Fruit fly (Drosophila melanogaster) whole organism, embryonic: Measurements from ENCODE around the gene CG12147.

Experiments
- Abd-B ChIP-seq: fragments of 200-800 bp; sonication (Bioruptor generic); optimal IDR thresholded peaks from 2 replicates; lab custom pipeline; 2018; ENCODE audit warnings: missing biosample characterization, mild to moderate bottlenecking, missing genetic modification characterization, moderate library complexity
- Ada2b ChIP-seq: fragments of 200-800 bp; sonication (Bioruptor generic); IDR thresholded peaks from 2 replicates; pipeline ENCODE4 v1.3.6; 2022; ENCODE audit warnings: missing biosample characterization, missing genetic modification characterization
- Bdp1 ChIP-seq: fragments of 200-800 bp; sonication (Bioruptor generic); optimal IDR thresholded peaks from 3 replicates; lab custom pipeline; 2016; ENCODE audit warnings: missing biosample characterization, missing genetic modification characterization
- CG11085 ChIP-seq: fragments of 200-800 bp; sonication (Bioruptor generic); IDR thresholded peaks from 2 replicates; pipeline ENCODE4 v1.3.6; 2022; ENCODE audit warnings: missing biosample characterization, missing genetic modification characterization
- CG13287 ChIP-seq: fragments of 200-800 bp; sonication (Bioruptor generic); IDR thresholded peaks from 2 replicates; pipeline ENCODE4 v1.3.6; 2022; ENCODE audit warnings: missing biosample characterization, missing genetic modification characterization; ENCODE audit not compliant: partially characterized antibody
- CG14710 ChIP-seq: fragments of 200-800 bp; sonication (Bioruptor generic); optimal IDR thresholded peaks from 3 replicates; lab custom pipeline; 2019; ENCODE audit warnings: missing biosample characterization, mild to moderate bottlenecking, missing genetic modification characterization, moderate library complexity
- CG15514 ChIP-seq: fragments of 200-800 bp; sonication (Bioruptor generic); optimal IDR thresholded peaks from 3 replicates; lab custom pipeline; 2017; ENCODE audit warnings: missing biosample characterization, missing genetic modification characterization, mild to moderate bottlenecking, moderate library complexity, missing genetic modification reagents
- CG17361 ChIP-seq: fragments of 200-800 bp; sonication (Bioruptor generic); IDR thresholded peaks from 3 replicates; pipeline ENCODE4 v1.3.6; 2022; ENCODE audit warnings: missing biosample characterization, missing genetic modification characterization
- CG31365 ChIP-seq: fragments of 200-800 bp; sonication (Bioruptor generic); optimal IDR thresholded peaks from 2 replicates; lab custom pipeline; 2018; ENCODE audit warnings: missing biosample characterization, mild to moderate bottlenecking, missing genetic modification characterization
- CG32772 ChIP-seq: fragments of 200-800 bp; sonication (Bioruptor generic); IDR thresholded peaks from 2 replicates; pipeline ENCODE4 v1.3.6; 2022; ENCODE audit warnings: missing biosample characterization, missing genetic modification characterization
- CG3847 ChIP-seq: fragments of 200-800 bp; sonication (Bioruptor generic); IDR thresholded peaks from 2 replicates; pipeline ENCODE4 v1.3.6; 2022; ENCODE audit warnings: missing biosample characterization, missing genetic modification characterization
- CG3995 ChIP-seq: fragments of 200-800 bp; sonication (Bioruptor generic); optimal IDR thresholded peaks from 3 replicates; lab custom pipeline; 2016; ENCODE audit warnings: missing biosample characterization, missing genetic modification characterization
- CG43689 ChIP-seq: fragments of 200-800 bp; sonication (Bioruptor generic); IDR thresholded peaks from 2 replicates; pipeline ENCODE4 v1.3.6; 2022; ENCODE audit warnings: missing biosample characterization, missing genetic modification characterization
- CG4854 ChIP-seq: fragments of 200-800 bp; sonication (Bioruptor generic); optimal IDR thresholded peaks from 2 replicates; lab custom pipeline; 2016; ENCODE audit warnings: missing biosample characterization, missing genetic modification characterization, inconsistent platforms
- CG5953 ChIP-seq: fragments of 200-800 bp; sonication (Bioruptor generic); IDR thresholded peaks from 2 replicates; pipeline ENCODE4 v1.3.6; 2022; ENCODE audit warnings: missing biosample characterization, missing genetic modification characterization
- CG7839 ChIP-seq: fragments of 200-800 bp; sonication (Bioruptor generic); optimal IDR thresholded peaks from 3 replicates; lab custom pipeline; 2018; ENCODE audit warnings: missing biosample characterization, mild to moderate bottlenecking, missing genetic modification characterization, moderate library complexity
- CG8924 ChIP-seq: fragments of 200-800 bp; optimal IDR thresholded peaks from 3 replicates; lab custom pipeline; 2019; ENCODE audit warnings: missing biosample characterization, mild to moderate bottlenecking, missing genetic modification characterization, moderate library complexity
- CG9609 ChIP-seq: fragments of 200-800 bp; sonication (Bioruptor generic); optimal IDR thresholded peaks from 3 replicates; lab custom pipeline; 2016; ENCODE audit warnings: missing biosample characterization, missing genetic modification characterization
- Deaf1 ChIP-seq: fragments of 200-800 bp; optimal IDR thresholded peaks from 3 replicates; lab custom pipeline; 2019; ENCODE audit warnings: missing biosample characterization, mild to moderate bottlenecking, missing genetic modification characterization, moderate library complexity
- Dref ChIP-seq: fragments of 200-800 bp; sonication (Bioruptor generic); IDR thresholded peaks from 2 replicates; pipeline ENCODE4 v1.3.6; 2022; ENCODE audit warnings: missing biosample characterization, missing genetic modification characterization
- Eip74EF ChIP-seq, 2 experiments: fragments of 200-800 bp in 1 of 2; fragments of >200 bp in 1 of 2; sonication (Bioruptor generic) in 1 of 2; optimal IDR thresholded peaks; 2 replicates each; lab custom pipeline; 2017 to 2019; ENCODE audit warnings: missing biosample characterization in 2 of 2, missing genetic modification characterization in 2 of 2, mild to moderate bottlenecking in 1 of 2, moderate library complexity in 1 of 2
- H2.0 ChIP-seq: fragments of 200-800 bp; sonication (Bioruptor generic); IDR thresholded peaks from 2 replicates; pipeline ENCODE4 v1.3.6; 2022; ENCODE audit warnings: missing biosample characterization, missing genetic modification characterization
- Meics ChIP-seq: fragments of 200-800 bp; sonication (Bioruptor generic); optimal IDR thresholded peaks from 2 replicates; lab custom pipeline; 2017; ENCODE audit warnings: missing biosample characterization, mild to moderate bottlenecking, missing genetic modification characterization
- Mes4 ChIP-seq: fragments of 200-800 bp; sonication (Bioruptor generic); optimal IDR thresholded peaks from 2 replicates; lab custom pipeline; 2016; ENCODE audit warnings: missing biosample characterization, missing genetic modification characterization
- NC2α ChIP-seq: fragments of 200-800 bp; sonication (Bioruptor generic); optimal IDR thresholded peaks from 2 replicates; lab custom pipeline; 2016; ENCODE audit warnings: missing biosample characterization, missing genetic modification characterization
- Nf-YC ChIP-seq: fragments of 200-800 bp; optimal IDR thresholded peaks from 3 replicates; lab custom pipeline; 2019; ENCODE audit warnings: missing biosample characterization, mild to moderate bottlenecking, missing genetic modification characterization, moderate library complexity
- al ChIP-seq: fragments of 200-800 bp; sonication (Bioruptor generic); IDR thresholded peaks from 2 replicates; pipeline ENCODE4 v1.3.6; 2022; ENCODE audit warnings: missing biosample characterization, missing genetic modification characterization
- ase ChIP-seq: fragments of 200-800 bp; sonication (Bioruptor generic); IDR thresholded peaks from 3 replicates; pipeline ENCODE4 v1.3.6; 2022; ENCODE audit warnings: missing biosample characterization, missing genetic modification characterization
- bab2 ChIP-seq: fragments of 200-800 bp; sonication (Bioruptor generic); optimal IDR thresholded peaks from 2 replicates; lab custom pipeline; 2016; ENCODE audit warnings: missing biosample characterization, missing genetic modification characterization
- btn ChIP-seq: fragments of 200-800 bp; sonication (Bioruptor generic); optimal IDR thresholded peaks from 2 replicates; lab custom pipeline; 2016; ENCODE audit warnings: missing biosample characterization, missing genetic modification characterization
- caup ChIP-seq: fragments of 200-800 bp; sonication (Bioruptor generic); optimal IDR thresholded peaks from 3 replicates; lab custom pipeline; 2017; ENCODE audit warnings: missing biosample characterization, mild to moderate bottlenecking, missing genetic modification characterization, moderate library complexity; ENCODE audit not compliant: severe bottlenecking
- fd102C ChIP-seq: fragments of 200-800 bp; sonication (Bioruptor generic); optimal IDR thresholded peaks from 2 replicates; lab custom pipeline; 2018; ENCODE audit warnings: missing biosample characterization, mild to moderate bottlenecking, missing genetic modification characterization, moderate library complexity
- ftz-f1 ChIP-seq: fragments of 200-800 bp; sonication (Bioruptor generic); optimal IDR thresholded peaks from 2 replicates; lab custom pipeline; 2016; ENCODE audit warnings: missing biosample characterization, missing genetic modification characterization
- gcm ChIP-seq: fragments of 200-800 bp; sonication (Bioruptor generic); optimal IDR thresholded peaks from 2 replicates; lab custom pipeline; 2019; ENCODE audit warnings: missing biosample characterization, mild to moderate bottlenecking, missing genetic modification characterization, moderate library complexity
- grn ChIP-seq: fragments of 200-800 bp; sonication (Bioruptor generic); optimal IDR thresholded peaks from 3 replicates; lab custom pipeline; 2017; ENCODE audit warnings: missing biosample characterization, missing genetic modification characterization
- gsb ChIP-seq: fragments of 200-800 bp; sonication (Bioruptor generic); IDR thresholded peaks from 2 replicates; pipeline ENCODE4 v1.3.6; 2022; ENCODE audit warnings: missing biosample characterization, missing genetic modification characterization
- jigr1 ChIP-seq: fragments of 200-800 bp; sonication (Bioruptor generic); IDR thresholded peaks from 3 replicates; pipeline ENCODE4 v1.3.6; 2022; ENCODE audit warnings: missing biosample characterization, missing genetic modification characterization
- nmo ChIP-seq: fragments of 200-800 bp; sonication (Bioruptor generic); optimal IDR thresholded peaks from 2 replicates; lab custom pipeline; 2018; ENCODE audit warnings: missing biosample characterization, mild to moderate bottlenecking, missing genetic modification characterization, moderate library complexity
- nom ChIP-seq: fragments of 200-800 bp; sonication (Bioruptor generic); optimal IDR thresholded peaks from 2 replicates; lab custom pipeline; 2017; ENCODE audit warnings: missing biosample characterization, missing genetic modification characterization, mild to moderate bottlenecking, moderate library complexity, missing genetic modification reagents
- oc ChIP-seq: fragments of 200-800 bp; sonication (Bioruptor generic); optimal IDR thresholded peaks from 2 replicates; lab custom pipeline; 2018; ENCODE audit warnings: missing biosample characterization, mild to moderate bottlenecking, missing genetic modification characterization, moderate library complexity
- pho ChIP-seq: fragments of 200-800 bp; sonication (Bioruptor generic); optimal IDR thresholded peaks from 2 replicates; lab custom pipeline; 2016; ENCODE audit warnings: missing biosample characterization, missing genetic modification characterization
- ro ChIP-seq: fragments of 200-800 bp; sonication (Bioruptor generic); IDR thresholded peaks from 2 replicates; pipeline ENCODE4 v1.3.6; 2022; ENCODE audit warnings: missing biosample characterization, missing genetic modification characterization
- scrt ChIP-seq: fragments of 200-800 bp; sonication (Bioruptor generic); optimal IDR thresholded peaks from 2 replicates; lab custom pipeline; 2018; ENCODE audit warnings: missing biosample characterization, mild to moderate bottlenecking, missing genetic modification characterization, moderate library complexity
- slp2 ChIP-seq: fragments of 200-800 bp; sonication (Bioruptor generic); optimal IDR thresholded peaks from 2 replicates; lab custom pipeline; 2016; ENCODE audit warnings: missing biosample characterization, missing genetic modification characterization
- stwl ChIP-seq: fragments of 200-800 bp; sonication (Bioruptor generic); optimal IDR thresholded peaks from 3 replicates; lab custom pipeline; 2018; ENCODE audit warnings: missing biosample characterization, mild to moderate bottlenecking, missing genetic modification characterization, moderate library complexity
- tap ChIP-seq: fragments of 200-800 bp; optimal IDR thresholded peaks from 3 replicates; lab custom pipeline; 2019; ENCODE audit warnings: missing biosample characterization, mild to moderate bottlenecking, missing genetic modification characterization, moderate library complexity
- tio ChIP-seq: fragments of 200-800 bp; sonication (Bioruptor generic); optimal IDR thresholded peaks from 2 replicates; lab custom pipeline; 2017; ENCODE audit warnings: missing biosample characterization, missing genetic modification characterization, inconsistent platforms
- trem ChIP-seq: fragments of 200-800 bp; optimal IDR thresholded peaks from 3 replicates; lab custom pipeline; 2019; ENCODE audit warnings: missing biosample characterization, mild to moderate bottlenecking, missing genetic modification characterization, moderate library complexity
- twi ChIP-seq: fragments of 200-800 bp; optimal IDR thresholded peaks from 2 replicates; lab custom pipeline; 2019; ENCODE audit warnings: missing biosample characterization, mild to moderate bottlenecking, missing genetic modification characterization, moderate library complexity
- zfh2 ChIP-seq: fragments of 200-800 bp; sonication (Bioruptor generic); optimal IDR thresholded peaks from 2 replicates; lab custom pipeline; 2016; ENCODE audit warnings: missing biosample characterization, missing genetic modification characterization

Gene CG12147

dm6 chr3R:5470586-5471283 is 43.7 kb upstream of the CG12147 start, which contains the start of the genes mRpL44 and Snr1 (continued):
- no peak for TF ChIP-seq CG5953 (GFP tag; lab: Robert Waterston, UW)
- TF ChIP-seq gcm (GFP tag; lab: Kevin White, UChicago), result no peak
- TF ChIP-seq nmo (GFP tag; lab: Kevin White, UChicago), result peak; percentile 72
- no peak for TF ChIP-seq slp2 (GFP tag; lab: Kevin White, UChicago)
- no peak for TF ChIP-seq scrt (GFP tag; lab: Kevin White, UChicago)
- TF ChIP-seq grn (GFP tag; lab: Kevin White, UChicago), result no peak
- no peak for TF ChIP-seq jigr1
- TF ChIP-seq pho (GFP tag; lab: Kevin White, UChicago), result no peak
- TF ChIP-seq ase, result no peak
- no peak for TF ChIP-seq Ada2b
- TF ChIP-seq tio (GFP tag; lab: Kevin White, UChicago), result no peak
- TF ChIP-seq CG7839 (tag; lab: Kevin White, UChicago), result peak; percentile 69
- 0 out of 2 replicates have a peak, but pooled peaks have one; percentile 15 for TF ChIP-seq CG13287 (GFP tag; lab: Robert Waterston, UW)
- no peak for TF ChIP-seq fd102C (GFP tag; lab: Kevin White, UChicago)
- TF ChIP-seq CG11085, result no peak
- no peak for TF ChIP-seq CG9609
- TF ChIP-seq Deaf1, result no peak
- TF ChIP-seq trem (tag; lab: Kevin White, UChicago), result peak; percentile 63
- no peak for TF ChIP-seq Nf-YC
- TF ChIP-seq Dref (GFP tag; lab: Robert Waterston, UW), result no peak
- no peak for TF ChIP-seq NC2α (GFP tag; lab: Kevin White, UChicago)
- no peak for TF ChIP-seq al
- peak; percentile 74 for TF ChIP-seq CG15514
- peak; percentile 40 for TF ChIP-seq Abd-B (GFP tag; lab: Kevin White, UChicago)
- TF ChIP-seq CG3995 (GFP tag; lab: Kevin White, UChicago), result no peak
- no peak for TF ChIP-seq CG32772 (GFP tag; lab: Robert Waterston, UW)
- TF ChIP-seq H2.0 (GFP tag; lab: Robert Waterston, UW), result no peak
- peak; percentile 82 for TF ChIP-seq Meics (GFP tag; lab: Kevin White, UChicago)
- no peak for TF ChIP-seq btn (GFP tag; lab: Kevin White, UChicago)
- peak; percentile 33 for TF ChIP-seq twi (tag; lab: Kevin White, UChicago)
- no peak for TF ChIP-seq bab2 (GFP tag; lab: Kevin White, UChicago)
- no peak for TF ChIP-seq tap (tag; lab: Kevin White, UChicago)
- TF ChIP-seq Mes4, result no peak
- TF ChIP-seq stwl, result no peak
- TF ChIP-seq CG14710, result peak; percentile 72
- TF ChIP-seq CG3847, result peak; percentile 70
- peak; percentile 78; the same call in 2 of the 3 replicates for TF ChIP-seq CG17361 (GFP tag; lab: Robert Waterston, UW)
- TF ChIP-seq CG8924 (tag; lab: Kevin White, UChicago), result no peak
- TF ChIP-seq ftz-f1 (GFP tag; lab: Kevin White, UChicago), result no peak
- TF ChIP-seq ro (GFP tag; lab: Robert Waterston, UW), result no peak
- no peak for TF ChIP-seq nom
- TF ChIP-seq Eip74EF (GFP tag; optimal IDR thresholded peaks at IDR 0.05; lab: Kevin White, UChicago), result no peak
- TF ChIP-seq Bdp1 (GFP tag; lab: Kevin White, UChicago), result no peak
- TF ChIP-seq CG31365, result no peak
- peak; percentile 47 for TF ChIP-seq caup (GFP tag; lab: Kevin White, UChicago)
- peak; percentile 23 for TF ChIP-seq zfh2 (GFP tag; lab: Kevin White, UChicago)
- TF ChIP-seq gsb (GFP tag; lab: Robert Waterston, UW), result no peak
- TF ChIP-seq oc (tag; lab: Kevin White, UChicago), result no peak
- no peak for TF ChIP-seq CG43689 (GFP tag; lab: Robert Waterston, UW)
- no peak for TF ChIP-seq CG4854 (GFP tag; lab: Kevin White, UChicago)
